Worm (Caenorhabditis elegans) whole organism, L1 larva: ENCODE results near the gene F32H5.1.

Experiments used
- C34B4.2 ChIP-seq: sonication (generic microtip); optimal IDR thresholded peaks from 2 replicates; lab custom pipeline; 2017; ENCODE audit warnings: mild to moderate bottlenecking, missing genetic modification characterization, missing compliant biosample characterization
- F16B12.6 ChIP-seq: fragments of 150-350 bp; optimal IDR thresholded peaks from 2 replicates; lab custom pipeline; 2014; ENCODE audit warnings: missing biosample characterization, missing genetic modification characterization
- alr-1 ChIP-seq: fragments of 200-800 bp; sonication (Bioruptor generic); optimal IDR thresholded peaks from 2 replicates; lab custom pipeline; 2018; ENCODE audit warnings: borderline replicate concordance, mild to moderate bottlenecking, missing genetic modification characterization, missing compliant biosample characterization
- blmp-1 ChIP-seq: fragments of 150-350 bp; optimal IDR thresholded peaks from 2 replicates; lab custom pipeline; 2014; ENCODE audit warnings: missing biosample characterization, missing genetic modification characterization
- ceh-8 ChIP-seq: fragments of 200-800 bp; sonication (Bioruptor generic); optimal IDR thresholded peaks from 2 replicates; lab custom pipeline; 2018; ENCODE audit warnings: mild to moderate bottlenecking, missing genetic modification characterization, moderate library complexity, missing compliant biosample characterization
- ceh-88 ChIP-seq: fragments of 200-800 bp; sonication (Bioruptor generic); IDR thresholded peaks from 2 replicates; pipeline ENCODE4 v1.3.6; 2022; ENCODE audit warnings: missing genetic modification characterization, missing compliant biosample characterization
- dsc-1 ChIP-seq: sonication (generic microtip); optimal IDR thresholded peaks from 2 replicates; lab custom pipeline; 2016; ENCODE audit warnings: mild to moderate bottlenecking, missing genetic modification characterization, missing compliant biosample characterization
- ets-5 ChIP-seq: fragments of 200-800 bp; sonication (Bioruptor generic); IDR thresholded peaks from 2 replicates; pipeline ENCODE4 v1.3.6; 2022; ENCODE audit warnings: missing genetic modification characterization, missing compliant biosample characterization
- fkh-10 ChIP-seq: sonication (generic microtip); optimal IDR thresholded peaks from 2 replicates; lab custom pipeline; 2017; ENCODE audit warnings: missing biosample characterization, missing genetic modification reagents, missing genetic modification characterization
- fkh-4 ChIP-seq: sonication (generic microtip); optimal IDR thresholded peaks from 2 replicates; lab custom pipeline; 2016; ENCODE audit warnings: missing compliant biosample characterization, missing genetic modification characterization, borderline replicate concordance
- irx-1 ChIP-seq: sonication (generic microtip); optimal IDR thresholded peaks from 2 replicates; lab custom pipeline; 2016; ENCODE audit warnings: missing genetic modification characterization, missing compliant biosample characterization
- lin-14 ChIP-seq: fragments of 200-800 bp; sonication (Bioruptor generic); optimal IDR thresholded peaks from 2 replicates; lab custom pipeline; 2018; ENCODE audit warnings: mild to moderate bottlenecking, missing genetic modification characterization, moderate library complexity, missing compliant biosample characterization
- lin-35 ChIP-seq, 2 experiments: fragments of 150-350 bp; optimal IDR thresholded peaks; 2 replicates each; lab custom pipeline; 2014; ENCODE audit warnings: missing biosample characterization in 2 of 2, missing genetic modification characterization in 2 of 2, missing genetic modification reagents in 2 of 2
- lin-39 ChIP-seq: fragments of 150-350 bp; optimal IDR thresholded peaks from 2 replicates; lab custom pipeline; 2014; ENCODE audit warnings: missing biosample characterization, missing genetic modification reagents, missing genetic modification characterization
- lir-3 ChIP-seq: sonication (generic microtip); optimal IDR thresholded peaks from 2 replicates; lab custom pipeline; 2016; ENCODE audit warnings: mild to moderate bottlenecking, missing genetic modification characterization, moderate library complexity, missing compliant biosample characterization; ENCODE audit not compliant: poor library complexity
- lsy-2 ChIP-seq, 2 experiments: fragments of 150-350 bp; optimal IDR thresholded peaks; 2 replicates each; lab custom pipeline; 2014; ENCODE audit warnings: missing biosample characterization in 2 of 2, missing genetic modification characterization in 2 of 2
- mab-9 ChIP-seq: fragments of 200-800 bp; sonication (Bioruptor generic); IDR thresholded peaks from 2 replicates; pipeline ENCODE4 v1.3.6; 2022; ENCODE audit warnings: missing genetic modification reagents, missing genetic modification characterization, missing compliant biosample characterization
- mef-2 ChIP-seq: fragments of 150-350 bp; optimal IDR thresholded peaks from 2 replicates; lab custom pipeline; 2014; ENCODE audit warnings: missing biosample characterization, missing genetic modification characterization
- nhr-11 ChIP-seq: fragments of 150-350 bp; optimal IDR thresholded peaks from 2 replicates; lab custom pipeline; 2014; ENCODE audit warnings: missing biosample characterization, missing genetic modification characterization
- nhr-12 ChIP-seq: sonication (generic microtip); optimal IDR thresholded peaks from 2 replicates; lab custom pipeline; 2017; ENCODE audit warnings: missing biosample characterization, missing genetic modification characterization
- nhr-20 ChIP-seq: sonication (generic microtip); optimal IDR thresholded peaks from 2 replicates; lab custom pipeline; 2016; ENCODE audit warnings: mild to moderate bottlenecking, missing genetic modification characterization, missing compliant biosample characterization
- nhr-47 ChIP-seq: sonication (generic microtip); optimal IDR thresholded peaks from 2 replicates; lab custom pipeline; 2016; ENCODE audit warnings: mild to moderate bottlenecking, missing genetic modification characterization, moderate library complexity, missing compliant biosample characterization
- nhr-71 ChIP-seq: sonication (generic microtip); optimal IDR thresholded peaks from 2 replicates; lab custom pipeline; 2016; ENCODE audit warnings: mild to moderate bottlenecking, missing genetic modification characterization, moderate library complexity, missing compliant biosample characterization
- nhr-77 ChIP-seq: fragments of 150-350 bp; optimal IDR thresholded peaks from 2 replicates; lab custom pipeline; 2014; ENCODE audit warnings: missing biosample characterization, missing genetic modification characterization
- pag-3 ChIP-seq: sonication (generic microtip); optimal IDR thresholded peaks from 2 replicates; lab custom pipeline; 2017; ENCODE audit warnings: missing genetic modification characterization, mild to moderate bottlenecking, missing compliant biosample characterization, antibody characterized with exemption, borderline replicate concordance; ENCODE audit not compliant: insufficient read depth
- pax-3 ChIP-seq: fragments of 200-800 bp; sonication (Bioruptor generic); optimal IDR thresholded peaks from 2 replicates; lab custom pipeline; 2018; ENCODE audit warnings: mild to moderate bottlenecking, missing genetic modification characterization, moderate library complexity, missing compliant biosample characterization
- rnt-1 ChIP-seq: sonication (generic microtip); optimal IDR thresholded peaks from 2 replicates; lab custom pipeline; 2016; ENCODE audit warnings: mild to moderate bottlenecking, missing genetic modification characterization, moderate library complexity, missing compliant biosample characterization
- sox-4 ChIP-seq: sonication (generic microtip); optimal IDR thresholded peaks from 2 replicates; lab custom pipeline; 2016; ENCODE audit warnings: missing genetic modification characterization, missing compliant biosample characterization
- sup-37 ChIP-seq: fragments of 200-800 bp; sonication (Bioruptor generic); optimal IDR thresholded peaks from 2 replicates; lab custom pipeline; 2018; ENCODE audit warnings: mild to moderate bottlenecking, missing genetic modification characterization, missing compliant biosample characterization
- swsn-7 ChIP-seq: sonication (generic microtip); optimal IDR thresholded peaks from 2 replicates; lab custom pipeline; 2016; ENCODE audit warnings: missing genetic modification characterization, missing compliant biosample characterization
- tbx-2 ChIP-seq: sonication (generic microtip); optimal IDR thresholded peaks from 2 replicates; lab custom pipeline; 2016; ENCODE audit warnings: missing genetic modification characterization, missing compliant biosample characterization
- vab-15 ChIP-seq: sonication (generic microtip); optimal IDR thresholded peaks from 2 replicates; lab custom pipeline; 2017; ENCODE audit warnings: missing genotype, mild to moderate bottlenecking, missing genetic modification characterization, missing compliant biosample characterization
- xbp-1 ChIP-seq: sonication (generic microtip); optimal IDR thresholded peaks from 2 replicates; lab custom pipeline; 2016; ENCODE audit warnings: missing genetic modification characterization, missing compliant biosample characterization

F32H5.1 gene

ce11 chrV:13351773-13352172 is 6.1 kb downstream of the F32H5.1 start:
- no peak for TF ChIP-seq mef-2 (tag; lab: Kevin White, UChicago)
- peak; percentile 63 for TF ChIP-seq lin-14
- peak; percentile 57 for TF ChIP-seq nhr-71 (tag; lab: Kevin White, UChicago)
- peak; percentile 68 for TF ChIP-seq mab-9 (GFP tag; lab: Robert Waterston, UW)
- no peak for TF ChIP-seq irx-1 (tag; lab: Kevin White, UChicago)
- TF ChIP-seq pax-3 (tag; lab: Kevin White, UChicago), result no peak
- peak; percentile 27 for TF ChIP-seq lin-39 (tag; lab: Kevin White, UChicago)
- no peak for TF ChIP-seq sup-37 (GFP tag; lab: Kevin White, UChicago)
- TF ChIP-seq, all 84 proteins: peak for 4

ce11 chrV:13350302-13350701 is 7.5 kb downstream of the F32H5.1 start:
- TF ChIP-seq fkh-10 (GFP tag; lab: Kevin White, UChicago) (peak; percentile 57), xbp-1 (tag; lab: Kevin White, UChicago) (no peak), ceh-8 (GFP tag; lab: Kevin White, UChicago) (no peak), nhr-11 (tag; lab: Kevin White, UChicago) (no peak)

ce11 chrV:13345867-13346328 is 11.9 kb downstream of the F32H5.1 start, which contains the start of gene twk-43:
Gene twk-43 (plus strand): TSS chrV:13346278.
- TF ChIP-seq nhr-71 (tag; lab: Kevin White, UChicago) (peak; percentile 79), alr-1 (no peak), nhr-20 (peak; percentile 25), rnt-1 (peak; percentile 85), ceh-88 (GFP tag; lab: Robert Waterston, UW) (no peak), vab-15 (tag; lab: Kevin White, UChicago) (peak; percentile 4), F16B12.6 (no peak), tbx-2 (peak; percentile 10), lsy-2 (tag; optimal IDR thresholded peaks at IDR 0.05; lab: Kevin White, UChicago) (peak in 1 of 2 experiments; percentile 2), lin-14 (peak; percentile 88), lin-39 (tag; lab: Kevin White, UChicago) (peak; percentile 56), blmp-1 (tag; lab: Kevin White, UChicago) (no peak), dsc-1 (tag; lab: Kevin White, UChicago) (peak; percentile 71)

- TF ChIP-seq lin-35 (GFP tag; optimal IDR thresholded peaks at IDR 0.05; lab: Kevin White, UChicago) (no peak), dsc-1 (tag; lab: Kevin White, UChicago) (peak; percentile 76)
Measured at ce11 chrV:13342235-13342634, 15.6 kb downstream of the F32H5.1 start.

ce11 chrV:13339633-13340290 is 18.1 kb downstream of the F32H5.1 start, which contains the start of the genes str-4 and lgc-48:
Gene str-4 (minus strand): TSS chrV:13339733.
Gene lgc-48 (plus strand): TSS chrV:13340240.
- TF ChIP-seq sox-4 (no peak), C34B4.2 (tag; lab: Kevin White, UChicago) (no peak), dsc-1 (tag; lab: Kevin White, UChicago) (no peak), mef-2 (tag; lab: Kevin White, UChicago) (no peak), nhr-47 (tag; lab: Kevin White, UChicago) (no peak), nhr-12 (tag; lab: Kevin White, UChicago) (no peak), lir-3 (tag; lab: Kevin White, UChicago) (no peak), ets-5 (GFP tag; lab: Robert Waterston, UW) (no peak), nhr-77 (no peak), irx-1 (tag; lab: Kevin White, UChicago) (no peak), fkh-4 (tag; lab: Kevin White, UChicago) (no peak), swsn-7 (tag; lab: Kevin White, UChicago) (no peak), pag-3 (no peak)
- TF ChIP-seq, all 84 proteins: peak for 0
